Worm (Caenorhabditis elegans): ENCODE measurements around the gene C38C3.6.
A peak's percentile ranks its signal among the peaks of the same experiment; 100 is the strongest.

C38C3.6 gene

ce11 chrV:1495752-1496151 is 4.3 kb upstream of the C38C3.6 start:
- TF ChIP-seq dsc-1 (tag; optimal IDR thresholded peaks at IDR 0.05) (no peak), Y116A8C.19 (tag; optimal IDR thresholded peaks at IDR 0.05; ENCODE audit: borderline replicate concordance) (no peak), nhr-71 (tag; optimal IDR thresholded peaks at IDR 0.05) (no peak), mdl-1 (tag; optimal IDR thresholded peaks at IDR 0.05) (no peak), fkh-4 (tag; optimal IDR thresholded peaks at IDR 0.05; ENCODE audit: borderline replicate concordance) (no peak), nhr-20 (tag; optimal IDR thresholded peaks at IDR 0.05) (no peak), ceh-90 (tag; optimal IDR thresholded peaks at IDR 0.05) (no peak), mab-9 (GFP tag; IDR thresholded peaks at IDR 0.05) (no peak), sup-37 (GFP tag; optimal IDR thresholded peaks at IDR 0.05) (no peak)

DNA sequence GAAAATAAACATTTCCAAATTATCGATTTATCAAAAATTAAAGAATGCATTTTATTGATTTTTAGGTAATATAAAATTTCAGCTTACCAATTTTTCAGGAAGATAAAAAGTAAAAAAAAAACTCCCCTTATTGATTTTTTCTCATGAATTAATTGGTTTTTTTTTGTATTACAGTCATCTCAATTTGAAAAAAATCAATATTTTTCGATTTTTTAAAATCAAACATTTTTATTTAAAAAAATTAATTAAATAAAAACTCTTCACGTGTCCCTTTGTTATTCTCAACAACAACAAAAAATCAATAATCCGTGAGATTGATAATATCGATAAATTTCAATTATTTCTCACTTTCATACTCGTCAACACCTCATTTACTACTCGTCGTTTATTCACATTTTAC is 3.9 kb upstream of the C38C3.6 start, which contains the start of gene C38C3.3:
TSS of gene C38C3.3 (plus strand) at position 301 of the 400 bp plus-strand sequence.
- TF ChIP-seq ceh-90 (tag; optimal IDR thresholded peaks at IDR 0.05) (no peak), ztf-11 (tag; optimal IDR thresholded peaks at IDR 0.05) (no peak), nhr-85 (tag) (no peak), nhr-90 (tag; optimal IDR thresholded peaks at IDR 0.05; ENCODE audit: poor library complexity) (no peak), elt-2 (tag; optimal IDR thresholded peaks at IDR 0.05) (no peak), Y116A8C.19 (tag; optimal IDR thresholded peaks at IDR 0.05; ENCODE audit: borderline replicate concordance) (no peak), ceh-82 (tag; optimal IDR thresholded peaks at IDR 0.05) (no peak), C04F5.9 (tag; optimal IDR thresholded peaks at IDR 0.05) (no peak), fos-1 (tag; optimal IDR thresholded peaks at IDR 0.05) (no peak), C16A3.4 (tag; optimal IDR thresholded peaks at IDR 0.05) (no peak), lin-39 (tag; optimal IDR thresholded peaks at IDR 0.05) (no peak), aha-1 (tag; optimal IDR thresholded peaks at IDR 0.05) (no peak)

DNA sequence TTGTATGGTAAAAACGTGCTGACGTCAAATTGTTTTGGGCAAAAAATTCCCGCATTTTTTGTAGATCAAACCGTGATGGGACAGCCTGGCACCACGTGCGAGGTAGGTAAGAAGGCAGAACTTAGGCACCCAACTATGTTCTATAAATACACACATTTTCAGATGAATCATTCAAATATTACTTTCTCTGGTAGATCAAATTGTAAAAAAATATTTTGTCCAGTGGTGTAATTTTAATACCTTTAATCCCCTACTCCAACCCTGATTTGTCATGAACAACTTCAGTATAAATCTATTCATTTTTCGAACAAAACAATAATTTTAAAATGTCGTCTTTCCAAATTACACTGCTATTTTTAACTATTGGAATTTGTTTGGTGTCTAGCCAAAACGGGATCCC is 3.1 kb upstream of the C38C3.6 start, which contains the start of gene spig-7:
TSS of gene spig-7 (plus strand) at position 301 of the 400 bp plus-strand sequence.
- no peak for TF ChIP-seq isw-1 (GFP tag; IDR thresholded peaks at IDR 0.05)

ce11 chrV:1488642-1489041 is 2.8 kb downstream of the C38C3.6 start:
- TF ChIP-seq nhr-20 (tag; optimal IDR thresholded peaks at IDR 0.05) (no peak), nhr-71 (tag; optimal IDR thresholded peaks at IDR 0.05) (peak; percentile 51), nhr-47 (tag; optimal IDR thresholded peaks at IDR 0.05) (peak; percentile 53), hpl-2 (GFP tag; optimal IDR thresholded peaks at IDR 0.05) (no peak), nhr-19 (GFP tag; conservative IDR thresholded peaks at IDR 0.05) (no peak), vab-15 (tag; optimal IDR thresholded peaks at IDR 0.05) (no peak), lin-14 (GFP tag; optimal IDR thresholded peaks at IDR 0.05) (peak; percentile 56), lin-39 (tag; optimal IDR thresholded peaks at IDR 0.05) (no peak), ceh-82 (tag; optimal IDR thresholded peaks at IDR 0.05) (no peak), fkh-8 (tag; optimal IDR thresholded peaks at IDR 0.05) (peak; percentile 59), ztf-4 (tag; optimal IDR thresholded peaks at IDR 0.05) (no peak), dsc-1 (tag; optimal IDR thresholded peaks at IDR 0.05) (peak; percentile 71), ama-1 (optimal IDR thresholded peaks at IDR 0.05) (no peak), snu-23 (GFP tag; optimal IDR thresholded peaks at IDR 0.05) (no peak), efl-1 (optimal IDR thresholded peaks at IDR 0.05) (no peak), efl-1 (GFP tag; optimal IDR thresholded peaks at IDR 0.05 in 1 of 2) (peak in 1 of 2 experiments; percentile 67)

DNA sequence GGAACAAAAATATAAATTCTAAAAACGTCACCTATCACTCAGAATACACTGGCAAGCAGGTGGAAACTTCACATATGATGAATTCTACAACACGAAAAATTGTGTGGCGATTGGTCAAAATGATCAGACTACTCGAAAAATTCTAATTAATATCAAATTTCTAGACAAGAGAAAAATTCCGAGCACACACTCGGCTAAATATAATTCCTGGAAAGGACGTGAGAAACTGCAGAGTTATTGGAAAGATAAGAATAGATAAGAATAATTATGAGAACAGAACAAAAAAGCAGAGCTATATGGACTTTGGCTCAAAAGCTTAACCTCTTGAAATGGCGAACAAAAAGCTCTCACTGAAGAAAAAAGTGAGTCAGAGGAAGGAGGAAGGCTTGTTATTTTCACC is 4.1 kb downstream of the C38C3.6 start:
- TF ChIP-seq nhr-71 (tag; optimal IDR thresholded peaks at IDR 0.05) = peak; percentile 48
- TF ChIP-seq hlh-4 (tag; optimal IDR thresholded peaks at IDR 0.05) = peak; percentile 53
- TF ChIP-seq hlh-17 (GFP tag; optimal IDR thresholded peaks at IDR 0.05; ENCODE audit: borderline replicate concordance) = no peak
- TF ChIP-seq sox-4 (tag; optimal IDR thresholded peaks at IDR 0.05) = peak; percentile 2
- TF ChIP-seq fkh-8 (tag; optimal IDR thresholded peaks at IDR 0.05) = peak; percentile 85
- TF ChIP-seq nhr-90 (tag; optimal IDR thresholded peaks at IDR 0.05; ENCODE audit: poor library complexity) = no peak
- TF ChIP-seq dsc-1 (tag; optimal IDR thresholded peaks at IDR 0.05) = peak; percentile 70
- TF ChIP-seq lin-14 (GFP tag; optimal IDR thresholded peaks at IDR 0.05) = peak; percentile 30
- TF ChIP-seq nhr-47 (tag; optimal IDR thresholded peaks at IDR 0.05) = peak; percentile 30

Measured in whole organism, L1 larva.